Fruit fly (Drosophila melanogaster) whole organism, embryonic: ENCODE data around the gene Setx.

Experiments
- Atf6 ChIP-seq: fragments of 200-800 bp; sonication (Bioruptor generic); IDR thresholded peaks from 2 replicates; pipeline ENCODE4 v1.3.6; 2022; ENCODE audit warnings: missing biosample characterization, missing genetic modification characterization
- CG10209 ChIP-seq: fragments of 200-800 bp; sonication (Bioruptor generic); optimal IDR thresholded peaks from 3 replicates; lab custom pipeline; 2017; ENCODE audit warnings: missing biosample characterization, mild to moderate bottlenecking, missing genetic modification characterization, missing genetic modification reagents
- CG1024 ChIP-seq: fragments of 200-800 bp; sonication (Bioruptor generic); IDR thresholded peaks from 2 replicates; pipeline ENCODE4 v1.3.6; 2022; ENCODE audit warnings: missing biosample characterization, missing genetic modification characterization
- CG10321 ChIP-seq: fragments of 200-800 bp; sonication (Bioruptor generic); IDR thresholded peaks from 2 replicates; pipeline ENCODE4 v1.3.6; 2022; ENCODE audit warnings: missing biosample characterization, missing genetic modification characterization
- CG11093 ChIP-seq: fragments of 200-800 bp; sonication (Bioruptor generic); IDR thresholded peaks from 3 replicates; pipeline ENCODE4 v1.3.6; 2022; ENCODE audit warnings: missing biosample characterization, missing genetic modification characterization
- CG12071 ChIP-seq: fragments of 200-800 bp; sonication (Bioruptor generic); optimal IDR thresholded peaks from 3 replicates; lab custom pipeline; 2018; ENCODE audit warnings: missing biosample characterization, mild to moderate bottlenecking, missing genetic modification characterization
- CG12236 ChIP-seq: fragments of 200-800 bp; sonication (Bioruptor generic); optimal IDR thresholded peaks from 2 replicates; lab custom pipeline; 2016; ENCODE audit warnings: missing biosample characterization, missing genetic modification characterization
- CG12659 ChIP-seq: fragments of 200-800 bp; sonication (Bioruptor generic); optimal IDR thresholded peaks from 3 replicates; lab custom pipeline; 2017; ENCODE audit warnings: mild to moderate bottlenecking, missing biosample characterization, missing genetic modification reagents, missing genetic modification characterization
- CG14710 ChIP-seq: fragments of 200-800 bp; sonication (Bioruptor generic); optimal IDR thresholded peaks from 3 replicates; lab custom pipeline; 2019; ENCODE audit warnings: missing biosample characterization, mild to moderate bottlenecking, missing genetic modification characterization, moderate library complexity
- CG1529 ChIP-seq: fragments of 200-800 bp; sonication (Bioruptor generic); optimal IDR thresholded peaks from 3 replicates; lab custom pipeline; 2018; ENCODE audit warnings: missing biosample characterization, missing genetic modification characterization
- CG17186 ChIP-seq: fragments of 200-800 bp; sonication (Bioruptor generic); optimal IDR thresholded peaks from 3 replicates; lab custom pipeline; 2017; ENCODE audit warnings: missing biosample characterization, missing genetic modification reagents, missing genetic modification characterization
- CG18011 ChIP-seq: fragments of 200-800 bp; sonication (Bioruptor generic); optimal IDR thresholded peaks from 2 replicates; lab custom pipeline; 2017; ENCODE audit warnings: missing biosample characterization, missing genetic modification characterization, mild to moderate bottlenecking, moderate library complexity, missing genotype
- CG1832 ChIP-seq: fragments of 200-800 bp; sonication (Bioruptor generic); optimal IDR thresholded peaks from 2 replicates; lab custom pipeline; 2017; ENCODE audit warnings: missing biosample characterization, mild to moderate bottlenecking, missing genetic modification characterization, inconsistent platforms
- CG2875 ChIP-seq: fragments of 200-800 bp; sonication (Bioruptor generic); optimal IDR thresholded peaks from 2 replicates; lab custom pipeline; 2017; ENCODE audit warnings: missing biosample characterization, mild to moderate bottlenecking, missing genetic modification characterization, missing genetic modification reagents
- CG3838 ChIP-seq: fragments of 200-800 bp; sonication (Bioruptor generic); optimal IDR thresholded peaks from 3 replicates; lab custom pipeline; 2016; ENCODE audit warnings: missing biosample characterization, missing genetic modification characterization
- CG6254 ChIP-seq: fragments of 200-800 bp; sonication (Bioruptor generic); optimal IDR thresholded peaks from 3 replicates; lab custom pipeline; 2017; ENCODE audit warnings: mild to moderate bottlenecking, missing biosample characterization, missing genetic modification reagents, missing genetic modification characterization
- CG6654 ChIP-seq: fragments of 200-800 bp; sonication (Bioruptor generic); optimal IDR thresholded peaks from 2 replicates; lab custom pipeline; 2017; ENCODE audit warnings: missing biosample characterization, mild to moderate bottlenecking, missing genetic modification characterization
- CG6791 ChIP-seq: fragments of 200-800 bp; sonication (Bioruptor generic); IDR thresholded peaks from 3 replicates; pipeline ENCODE4 v1.3.6; 2022; ENCODE audit warnings: missing biosample characterization, missing genetic modification characterization; ENCODE audit not compliant: partially characterized antibody
- CG7928 ChIP-seq: fragments of 200-800 bp; sonication (Bioruptor generic); optimal IDR thresholded peaks from 2 replicates; lab custom pipeline; 2017; ENCODE audit warnings: missing biosample characterization, mild to moderate bottlenecking, missing genetic modification characterization
- CG8281 ChIP-seq: fragments of 200-800 bp; sonication (Bioruptor generic); optimal IDR thresholded peaks from 2 replicates; lab custom pipeline; 2018; ENCODE audit warnings: missing biosample characterization, mild to moderate bottlenecking, missing genetic modification characterization, moderate library complexity
- CG8290 ChIP-seq, 3 experiments: fragments of 200-800 bp; sonication (Bioruptor generic); optimal IDR thresholded peaks; 2 replicates each; lab custom pipeline; 2016 to 2019; ENCODE audit warnings: missing biosample characterization in 3 of 3, missing genetic modification characterization in 3 of 3, mild to moderate bottlenecking in 2 of 3, moderate library complexity in 1 of 3
- Chrac-16 ChIP-seq: fragments of 200-800 bp; sonication (Bioruptor generic); optimal IDR thresholded peaks from 3 replicates; lab custom pipeline; 2016; ENCODE audit warnings: missing biosample characterization, missing genetic modification characterization
- CkIIα-i1 ChIP-seq: fragments of 200-800 bp; sonication (Bioruptor generic); IDR thresholded peaks from 2 replicates; pipeline ENCODE4 v1.3.6; 2022; ENCODE audit warnings: missing biosample characterization, missing genetic modification characterization
- Dref ChIP-seq: fragments of 200-800 bp; sonication (Bioruptor generic); IDR thresholded peaks from 2 replicates; pipeline ENCODE4 v1.3.6; 2022; ENCODE audit warnings: missing biosample characterization, missing genetic modification characterization
- HLH54F ChIP-seq: fragments of 200-800 bp; sonication (Bioruptor generic); optimal IDR thresholded peaks from 3 replicates; lab custom pipeline; 2016; ENCODE audit warnings: missing biosample characterization, missing genetic modification characterization
- HmgD ChIP-seq: fragments of 200-800 bp; sonication (Bioruptor generic); optimal IDR thresholded peaks from 3 replicates; lab custom pipeline; 2016; ENCODE audit warnings: missing biosample characterization, missing genetic modification characterization
- Hsf ChIP-seq: fragments of 200-800 bp; sonication (Bioruptor generic); optimal IDR thresholded peaks from 3 replicates; lab custom pipeline; 2016; ENCODE audit warnings: missing biosample characterization, missing genetic modification characterization
- Pdp1 ChIP-seq, 2 experiments: fragments of 200-800 bp; sonication (Bioruptor generic); optimal IDR thresholded peaks; 3 replicates each; lab custom pipeline; 2016; ENCODE audit warnings: missing biosample characterization in 2 of 2, missing genetic modification characterization in 2 of 2, mild to moderate bottlenecking in 1 of 2, moderate library complexity in 1 of 2
- Spps ChIP-seq: fragments of 200-800 bp; sonication (Bioruptor generic); optimal IDR thresholded peaks from 2 replicates; lab custom pipeline; 2018; ENCODE audit warnings: missing biosample characterization, mild to moderate bottlenecking, missing genetic modification characterization
- TFAM ChIP-seq: fragments of 200-800 bp; sonication (Bioruptor generic); optimal IDR thresholded peaks from 2 replicates; lab custom pipeline; 2017; ENCODE audit warnings: missing biosample characterization, missing genetic modification characterization, inconsistent platforms
- Xbp1 ChIP-seq: fragments of 200-800 bp; sonication (Bioruptor generic); optimal IDR thresholded peaks from 3 replicates; lab custom pipeline; 2016; ENCODE audit warnings: missing biosample characterization, mild to moderate bottlenecking, missing genetic modification characterization
- bcd ChIP-seq: fragments of 200-800 bp; sonication (Bioruptor generic); optimal IDR thresholded peaks from 2 replicates; lab custom pipeline; 2017; ENCODE audit warnings: missing biosample characterization, mild to moderate bottlenecking, missing genetic modification characterization
- croc ChIP-seq: fragments of 200-800 bp; sonication (Bioruptor generic); conservative IDR thresholded peaks from 3 replicates; pipeline ENCODE4 v1.3.6; 2022; ENCODE audit warnings: missing biosample characterization, missing genetic modification characterization
- dm ChIP-seq: fragments of 200-800 bp; sonication (Bioruptor generic); optimal IDR thresholded peaks from 3 replicates; lab custom pipeline; 2016; ENCODE audit warnings: missing biosample characterization, missing genetic modification characterization
- fd3F ChIP-seq: fragments of 200-800 bp; sonication (Bioruptor generic); optimal IDR thresholded peaks from 2 replicates; lab custom pipeline; 2018; ENCODE audit warnings: missing biosample characterization, mild to moderate bottlenecking, missing genetic modification characterization, moderate library complexity
- ftz-f1 ChIP-seq: fragments of 200-800 bp; sonication (Bioruptor generic); optimal IDR thresholded peaks from 2 replicates; lab custom pipeline; 2016; ENCODE audit warnings: missing biosample characterization, missing genetic modification characterization
- gce ChIP-seq: fragments of 200-800 bp; sonication (Bioruptor generic); IDR thresholded peaks from 3 replicates; pipeline ENCODE4 v1.3.6; 2022; ENCODE audit warnings: missing biosample characterization, missing genetic modification characterization
- gfzf ChIP-seq: fragments of 200-800 bp; sonication (Bioruptor generic); optimal IDR thresholded peaks from 2 replicates; lab custom pipeline; 2016; ENCODE audit warnings: missing biosample characterization, mild to moderate bottlenecking, missing genetic modification characterization, moderate library complexity
- her ChIP-seq: fragments of 200-800 bp; sonication (Bioruptor generic); optimal IDR thresholded peaks from 2 replicates; lab custom pipeline; 2016; ENCODE audit warnings: missing biosample characterization, missing genetic modification characterization
- mirr ChIP-seq: fragments of 200-800 bp; sonication (Bioruptor generic); optimal IDR thresholded peaks from 3 replicates; lab custom pipeline; 2018; ENCODE audit warnings: missing biosample characterization, mild to moderate bottlenecking, missing genetic modification characterization
- nom ChIP-seq: fragments of 200-800 bp; sonication (Bioruptor generic); optimal IDR thresholded peaks from 2 replicates; lab custom pipeline; 2017; ENCODE audit warnings: missing biosample characterization, missing genetic modification characterization, mild to moderate bottlenecking, moderate library complexity, missing genetic modification reagents
- pb ChIP-seq: fragments of 200-800 bp; sonication (Bioruptor generic); optimal IDR thresholded peaks from 3 replicates; lab custom pipeline; 2016; ENCODE audit warnings: missing biosample characterization, missing genetic modification characterization
- salm ChIP-seq: fragments of 200-800 bp; sonication (Bioruptor generic); optimal IDR thresholded peaks from 2 replicates; lab custom pipeline; 2018; ENCODE audit warnings: missing biosample characterization, mild to moderate bottlenecking, missing genetic modification characterization
- seq ChIP-seq: fragments of 200-800 bp; sonication (Bioruptor generic); IDR thresholded peaks from 2 replicates; pipeline ENCODE4 v1.3.6; 2022; ENCODE audit warnings: missing biosample characterization, missing genetic modification characterization
- sisA ChIP-seq: fragments of 200-800 bp; sonication (Bioruptor generic); IDR thresholded peaks from 2 replicates; pipeline ENCODE4 v1.3.6; 2022; ENCODE audit warnings: missing biosample characterization, missing genetic modification characterization
- tin ChIP-seq: fragments of 200-800 bp; sonication (Bioruptor generic); optimal IDR thresholded peaks from 3 replicates; lab custom pipeline; 2016; ENCODE audit warnings: missing biosample characterization, missing genetic modification characterization
- unpg ChIP-seq: fragments of 200-800 bp; sonication (Bioruptor generic); optimal IDR thresholded peaks from 3 replicates; lab custom pipeline; 2018; ENCODE audit warnings: missing biosample characterization, mild to moderate bottlenecking, missing genetic modification characterization, moderate library complexity
- vfl ChIP-seq: fragments of 200-800 bp; sonication (Bioruptor generic); optimal IDR thresholded peaks from 2 replicates; lab custom pipeline; 2016; ENCODE audit warnings: missing biosample characterization, missing genetic modification characterization
- vnd ChIP-seq: fragments of 200-800 bp; sonication (Bioruptor generic); IDR thresholded peaks from 3 replicates; pipeline ENCODE4 v1.3.6; 2022; ENCODE audit warnings: missing biosample characterization, missing genetic modification characterization; ENCODE audit not compliant: partially characterized antibody
- zen ChIP-seq: fragments of 200-800 bp; sonication (Bioruptor generic); optimal IDR thresholded peaks from 3 replicates; lab custom pipeline; 2018; ENCODE audit warnings: missing biosample characterization, mild to moderate bottlenecking, missing genetic modification characterization, moderate library complexity

Setx gene

DNA sequence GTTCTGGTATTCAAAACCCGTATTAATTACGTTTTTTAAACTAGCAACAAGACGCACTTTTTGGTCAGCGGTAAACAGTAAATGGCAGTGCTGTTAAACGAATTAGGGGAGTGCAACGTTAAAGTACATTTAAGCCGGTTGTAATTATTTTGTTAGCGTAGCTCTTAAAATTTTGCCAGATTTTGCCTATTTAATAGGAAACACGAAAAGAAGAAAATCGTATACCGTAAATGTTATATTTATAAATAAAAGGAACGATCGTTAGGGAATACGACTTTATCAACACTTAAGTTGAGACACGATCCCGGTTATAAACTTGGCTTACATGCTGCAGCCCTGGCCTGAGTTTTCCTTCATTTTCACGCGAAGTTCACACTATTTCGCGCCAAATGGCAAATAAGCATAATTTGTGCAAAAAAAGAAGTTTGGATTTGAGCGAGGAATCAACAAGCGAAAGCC, at the start of gene Setx, which contains the start of gene mus301 (continued):
- no peak for TF ChIP-seq CG6654 (GFP tag; lab: Kevin White, UChicago)
- TF ChIP-seq nom (GFP tag; lab: Kevin White, UChicago): no peak
- TF ChIP-seq fd3F (GFP tag; lab: Kevin White, UChicago): peak; percentile 63
- TF ChIP-seq Pdp1 (GFP tag; optimal IDR thresholded peaks at IDR 0.05; lab: Kevin White, UChicago): peak; percentile 82 to 88
- peak; percentile 90 for TF ChIP-seq Xbp1 (GFP tag; lab: Kevin White, UChicago)
- TF ChIP-seq CG8281 (tag; lab: Kevin White, UChicago): no peak
- peak; percentile 76 for TF ChIP-seq CG18011 (GFP tag; lab: Kevin White, UChicago)
- TF ChIP-seq CG1024 (GFP tag; lab: Robert Waterston, UW): peak; percentile 24; the same call in 1 of the 2 replicates
- TF ChIP-seq CG8290 (GFP tag; optimal IDR thresholded peaks at IDR 0.05; lab: Kevin White, UChicago): peak; percentile 83
- no peak for TF ChIP-seq CG8290 (tag; optimal IDR thresholded peaks at IDR 0.05; lab: Kevin White, UChicago)
- peak; percentile 48 for TF ChIP-seq Dref (GFP tag; lab: Robert Waterston, UW)
- TF ChIP-seq seq (GFP tag; lab: Robert Waterston, UW): no peak
- peak; percentile 48 for TF ChIP-seq CG6254
- TF ChIP-seq vfl (GFP tag; lab: Kevin White, UChicago): peak; percentile 90
- no peak for TF ChIP-seq CG1832 (GFP tag; lab: Kevin White, UChicago)
- no peak for TF ChIP-seq unpg
- TF ChIP-seq CG14710 (tag; lab: Kevin White, UChicago): peak; percentile 91
- peak; percentile 68 for TF ChIP-seq Atf6 (GFP tag; lab: Robert Waterston, UW)
- TF ChIP-seq zen (tag; lab: Kevin White, UChicago): peak; percentile 88
- no peak for TF ChIP-seq TFAM (GFP tag; lab: Kevin White, UChicago)
- peak; percentile 79 for TF ChIP-seq CG10209 (GFP tag; lab: Kevin White, UChicago)
- TF ChIP-seq CG7928 (GFP tag; lab: Kevin White, UChicago): peak; percentile 94
- peak; percentile 85 for TF ChIP-seq tin (GFP tag; lab: Kevin White, UChicago)
- TF ChIP-seq CG17186 (GFP tag; lab: Kevin White, UChicago): peak; percentile 77
- TF ChIP-seq CG12236: peak; percentile 53
- no peak for TF ChIP-seq CG6791 (GFP tag; lab: Robert Waterston, UW)
- no peak for TF ChIP-seq CG12071 (GFP tag; lab: Kevin White, UChicago)
- peak; percentile 84 for TF ChIP-seq Chrac-16
- TF ChIP-seq ftz-f1 (GFP tag; lab: Kevin White, UChicago): peak; percentile 46
- TF ChIP-seq CG10321 (GFP tag; lab: Robert Waterston, UW): 0 out of 2 replicates have a peak, but pooled peaks have one; percentile 35
- no peak for TF ChIP-seq vnd (GFP tag; lab: Robert Waterston, UW)
- TF ChIP-seq sisA (GFP tag; lab: Robert Waterston, UW): peak; percentile 78
- TF ChIP-seq CG3838 (GFP tag; lab: Kevin White, UChicago): peak; percentile 62
- peak; percentile 36 for TF ChIP-seq her
- peak; percentile 40 for TF ChIP-seq Spps (tag; lab: Kevin White, UChicago)
- TF ChIP-seq salm (tag; lab: Kevin White, UChicago): no peak
- peak; percentile 80 for TF ChIP-seq dm (GFP tag; lab: Kevin White, UChicago)
- TF ChIP-seq CG1529 (GFP tag; lab: Kevin White, UChicago): peak; percentile 21
- TF ChIP-seq mirr (GFP tag; lab: Kevin White, UChicago): no peak
- TF ChIP-seq CG12659 (GFP tag; lab: Kevin White, UChicago): peak; percentile 94
- TF ChIP-seq CG2875 (GFP tag; lab: Kevin White, UChicago): peak; percentile 43
- TF ChIP-seq gce: no peak
- TF ChIP-seq pb (GFP tag; lab: Kevin White, UChicago): peak; percentile 40
- peak; percentile 37; the same call in 2 of the 3 replicates for TF ChIP-seq croc
- peak; percentile 88 for TF ChIP-seq HmgD
- no peak for TF ChIP-seq CkIIα-i1 (GFP tag; lab: Robert Waterston, UW)
- peak; percentile 89 for TF ChIP-seq Hsf (GFP tag; lab: Kevin White, UChicago)
- peak; percentile 92 for TF ChIP-seq gfzf (GFP tag; lab: Kevin White, UChicago)
- TF ChIP-seq CG11093 (GFP tag; lab: Robert Waterston, UW): peak; percentile 48; the same call in 1 of the 3 replicates
- TF ChIP-seq HLH54F (GFP tag; lab: Kevin White, UChicago): peak; percentile 88
- peak; percentile 81 for TF ChIP-seq bcd (GFP tag; lab: Kevin White, UChicago)
